Fruit fly (Drosophila melanogaster): ENCODE results near the gene CG11317.

CG11317 gene

dm6 chr3R:31053784-31054221 is 43.3 kb downstream of the CG11317 start, which contains the start of gene Chchd3:
Chchd3 (minus strand) TSS chr3R:31053915.
- TF ChIP-seq HLH106 (tag; optimal IDR thresholded peaks at IDR 0.05) (peak; percentile 26), Rel (GFP tag; optimal IDR thresholded peaks at IDR 0.05) (no peak), Rel (tag; optimal IDR thresholded peaks at IDR 0.05) (peak; percentile 24), N (GFP tag; optimal IDR thresholded peaks at IDR 0.05) (no peak), foxo (GFP tag; optimal IDR thresholded peaks at IDR 0.05) (peak in 1 of 2 experiments; percentile 25)

dm6 chr3R:31048629-31049028 is 48.5 kb downstream of the CG11317 start, which contains the start of gene Alp4:
Alp4 (plus strand) TSS chr3R:31048929.
- TF ChIP-seq dsf (GFP tag; optimal IDR thresholded peaks at IDR 0.05; ENCODE audit: borderline replicate concordance) = no peak
- no peak for TF ChIP-seq dl (GFP tag; optimal IDR thresholded peaks at IDR 0.05; ENCODE audit: insufficient read depth in 1 of 2, partially characterized antibody in 2 of 2)
- TF ChIP-seq foxo (GFP tag; optimal IDR thresholded peaks at IDR 0.05) = no peak
- TF ChIP-seq Hr78 (GFP tag; optimal IDR thresholded peaks at IDR 0.05) = no peak
- no peak for TF ChIP-seq CrebA (GFP tag; optimal IDR thresholded peaks at IDR 0.05; ENCODE audit: borderline replicate concordance)
- no peak for TF ChIP-seq OdsH (GFP tag; optimal IDR thresholded peaks at IDR 0.05)
- no peak for TF ChIP-seq tai (GFP tag; optimal IDR thresholded peaks at IDR 0.05)
- TF ChIP-seq fru (GFP tag; optimal IDR thresholded peaks at IDR 0.05) = no peak
- TF ChIP-seq Rel (GFP tag; optimal IDR thresholded peaks at IDR 0.05) = no peak
- no peak for TF ChIP-seq Rel (tag; optimal IDR thresholded peaks at IDR 0.05)
- TF ChIP-seq Mio (GFP tag; optimal IDR thresholded peaks at IDR 0.05) = no peak
- no peak for TF ChIP-seq lola (GFP tag; optimal IDR thresholded peaks at IDR 0.05)
- no peak for TF ChIP-seq ey (GFP tag; optimal IDR thresholded peaks at IDR 0.05)
- no peak for TF ChIP-seq Hr83 (GFP tag; optimal IDR thresholded peaks at IDR 0.05; ENCODE audit: poor library complexity, severe bottlenecking)
- TF ChIP-seq jim (GFP tag; optimal IDR thresholded peaks at IDR 0.05) = no peak
- TF ChIP-seq Hnf4 (GFP tag; optimal IDR thresholded peaks at IDR 0.05) = no peak

- TF ChIP-seq sv (GFP tag; optimal IDR thresholded peaks at IDR 0.05) = no peak
- no peak for TF ChIP-seq Dif (GFP tag; optimal IDR thresholded peaks at IDR 0.05; ENCODE audit: partially characterized antibody)
- no peak for TF ChIP-seq OdsH (GFP tag; optimal IDR thresholded peaks at IDR 0.05)
- no peak for TF ChIP-seq pan (optimal IDR thresholded peaks at IDR 0.05)
- no peak for TF ChIP-seq dl (GFP tag; optimal IDR thresholded peaks at IDR 0.05; ENCODE audit: insufficient read depth in 1 of 2, partially characterized antibody in 2 of 2)
- no peak for TF ChIP-seq dsf (GFP tag; optimal IDR thresholded peaks at IDR 0.05; ENCODE audit: borderline replicate concordance)
- no peak for TF ChIP-seq Sp1 (GFP tag; optimal IDR thresholded peaks at IDR 0.05)
- TF ChIP-seq rgr (GFP tag; optimal IDR thresholded peaks at IDR 0.05) = no peak
- TF ChIP-seq N (GFP tag; optimal IDR thresholded peaks at IDR 0.05) = no peak
- TF ChIP-seq Rel (GFP tag; optimal IDR thresholded peaks at IDR 0.05) = no peak
- TF ChIP-seq Rel (tag; optimal IDR thresholded peaks at IDR 0.05) = no peak
Observed at dm6 chr3R:31045005-31045404, 52.1 kb downstream of the CG11317 start, which contains the start of gene CG33920. CG33920 (minus strand) TSS chr3R:31045105.

All from whole organism, wandering third instar larva.